Fruit fly (Drosophila melanogaster): ENCODE data around the gene CG32086.
A peak's percentile ranks its signal among the peaks of the same experiment; 100 is the strongest.

CG32086 gene

DNA sequence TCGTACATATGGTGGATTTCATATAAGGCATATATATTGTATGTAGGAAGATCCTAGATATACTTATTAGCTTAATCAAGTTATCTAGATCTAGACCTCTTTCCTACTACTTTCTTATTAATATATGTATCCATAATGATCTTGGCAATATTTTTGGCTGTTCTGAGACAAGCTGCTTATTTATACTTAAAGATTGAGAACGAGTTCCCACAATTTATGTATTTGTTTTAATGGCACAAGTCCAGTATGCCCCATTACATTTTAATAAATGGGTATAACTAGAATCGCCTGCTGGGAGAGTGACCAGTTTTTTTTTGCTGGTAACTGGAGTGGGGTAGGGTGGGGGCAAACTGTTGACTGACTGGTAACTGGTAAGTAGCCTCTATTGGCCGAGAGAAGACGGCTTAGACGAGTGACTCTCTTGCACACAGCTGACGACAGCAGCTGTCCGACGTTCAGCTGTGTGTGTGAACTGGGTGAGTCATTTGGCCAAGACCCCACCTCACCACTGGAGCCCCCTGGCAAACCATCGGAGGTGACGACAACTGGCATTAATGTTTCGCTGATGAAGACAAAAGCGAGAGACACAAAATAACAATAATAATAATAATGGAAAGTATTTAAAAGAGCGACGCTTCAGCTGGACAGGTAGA, 47.0 kb downstream of the CG32086 start (continued):
- TF ChIP-seq CG16779 (tag; optimal IDR thresholded peaks at IDR 0.05): no peak

DNA sequence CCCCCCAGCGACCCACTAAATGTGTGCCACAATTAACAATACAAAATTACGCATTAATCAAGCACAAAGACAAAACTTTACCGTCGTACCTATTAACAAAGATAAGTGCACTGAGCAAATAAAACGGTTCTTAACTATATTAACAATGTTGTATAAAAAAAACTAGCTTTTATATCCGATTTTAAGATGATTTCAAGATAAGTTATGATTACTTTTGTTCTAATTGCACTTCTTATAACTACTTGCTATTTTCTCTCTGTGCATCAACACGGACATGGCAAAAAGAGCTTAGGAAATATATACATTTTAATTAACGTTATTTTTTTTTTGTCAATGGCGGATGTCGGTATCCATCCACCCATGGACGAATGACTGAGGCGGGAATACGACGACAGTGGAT, 47.7 kb downstream of the CG32086 start:
- TF ChIP-seq Sox102F (GFP tag; optimal IDR thresholded peaks at IDR 0.05): peak; percentile 31
- TF ChIP-seq achi (GFP tag; optimal IDR thresholded peaks at IDR 0.05): peak; percentile 3
- TF ChIP-seq dac (GFP tag; optimal IDR thresholded peaks at IDR 0.05): no peak
- TF ChIP-seq Ets21C (GFP tag; optimal IDR thresholded peaks at IDR 0.05): peak; percentile 4
- TF ChIP-seq Sox15 (GFP tag; optimal IDR thresholded peaks at IDR 0.05): no peak
- TF ChIP-seq fd85E (GFP tag; optimal IDR thresholded peaks at IDR 0.05): no peak
- peak; percentile 44 for TF ChIP-seq CG3919 (GFP tag; optimal IDR thresholded peaks at IDR 0.05)
- TF ChIP-seq CG8119 (GFP tag; IDR thresholded peaks at IDR 0.05): peak; percentile 66
- peak; percentile 18 for TF ChIP-seq Met (GFP tag; optimal IDR thresholded peaks at IDR 0.05)
- TF ChIP-seq esn (GFP tag; optimal IDR thresholded peaks at IDR 0.05): peak; percentile 37
- TF ChIP-seq topi (GFP tag; optimal IDR thresholded peaks at IDR 0.05): peak; percentile 50
- no peak for TF ChIP-seq Ets96B (tag; optimal IDR thresholded peaks at IDR 0.05)
- TF ChIP-seq CG15336 (GFP tag; IDR thresholded peaks at IDR 0.05): peak; percentile 71
- no peak for TF ChIP-seq CG11902 (GFP tag; optimal IDR thresholded peaks at IDR 0.05)
- TF ChIP-seq Hr4 (GFP tag; optimal IDR thresholded peaks at IDR 0.05): peak; percentile 10
- TF ChIP-seq vri (GFP tag; optimal IDR thresholded peaks at IDR 0.05): no peak
- peak; percentile 67 for TF ChIP-seq eg (GFP tag; IDR thresholded peaks at IDR 0.05)
- peak; percentile 23 for TF ChIP-seq Smox (GFP tag; optimal IDR thresholded peaks at IDR 0.05)
- TF ChIP-seq CG32006 (GFP tag; optimal IDR thresholded peaks at IDR 0.05): peak; percentile 22
- peak; percentile 34 for TF ChIP-seq Hr39 (GFP tag; optimal IDR thresholded peaks at IDR 0.05)
- peak; percentile 52 for TF ChIP-seq Sox14 (GFP tag; optimal IDR thresholded peaks at IDR 0.05)
- TF ChIP-seq Eip78C (GFP tag): peak; percentile 70
- peak; percentile 1 for TF ChIP-seq CG34406 (GFP tag; optimal IDR thresholded peaks at IDR 0.05)
- peak; percentile 46 for TF ChIP-seq acj6 (GFP tag; optimal IDR thresholded peaks at IDR 0.05)
- TF ChIP-seq dsx (GFP tag; optimal IDR thresholded peaks at IDR 0.05; ENCODE audit: poor library complexity, severe bottlenecking): no peak
- no peak for TF ChIP-seq CG4318 (GFP tag; optimal IDR thresholded peaks at IDR 0.05)
- TF ChIP-seq net (GFP tag; optimal IDR thresholded peaks at IDR 0.05): no peak
- no peak for TF ChIP-seq CG9139 (GFP tag; optimal IDR thresholded peaks at IDR 0.05)
- TF ChIP-seq pdm3 (GFP tag; optimal IDR thresholded peaks at IDR 0.05): peak; percentile 32
- peak; percentile 25 for TF ChIP-seq CG6792 (GFP tag; optimal IDR thresholded peaks at IDR 0.05)
- TF ChIP-seq CG31627 (GFP tag; optimal IDR thresholded peaks at IDR 0.05): peak; percentile 37
- peak; percentile 12 for TF ChIP-seq CG7368 (GFP tag; optimal IDR thresholded peaks at IDR 0.05)
- peak; percentile 63 for TF ChIP-seq cyc (GFP tag; optimal IDR thresholded peaks at IDR 0.05)
- peak; percentile 79 for TF ChIP-seq CG6163 (GFP tag; IDR thresholded peaks at IDR 0.05)
- peak; percentile 52 for TF ChIP-seq svp (GFP tag)
- peak; percentile 33 for TF ChIP-seq OdsH (GFP tag; optimal IDR thresholded peaks at IDR 0.05)
- TF ChIP-seq CG10631 (GFP tag; optimal IDR thresholded peaks at IDR 0.05): peak; percentile 3

DNA sequence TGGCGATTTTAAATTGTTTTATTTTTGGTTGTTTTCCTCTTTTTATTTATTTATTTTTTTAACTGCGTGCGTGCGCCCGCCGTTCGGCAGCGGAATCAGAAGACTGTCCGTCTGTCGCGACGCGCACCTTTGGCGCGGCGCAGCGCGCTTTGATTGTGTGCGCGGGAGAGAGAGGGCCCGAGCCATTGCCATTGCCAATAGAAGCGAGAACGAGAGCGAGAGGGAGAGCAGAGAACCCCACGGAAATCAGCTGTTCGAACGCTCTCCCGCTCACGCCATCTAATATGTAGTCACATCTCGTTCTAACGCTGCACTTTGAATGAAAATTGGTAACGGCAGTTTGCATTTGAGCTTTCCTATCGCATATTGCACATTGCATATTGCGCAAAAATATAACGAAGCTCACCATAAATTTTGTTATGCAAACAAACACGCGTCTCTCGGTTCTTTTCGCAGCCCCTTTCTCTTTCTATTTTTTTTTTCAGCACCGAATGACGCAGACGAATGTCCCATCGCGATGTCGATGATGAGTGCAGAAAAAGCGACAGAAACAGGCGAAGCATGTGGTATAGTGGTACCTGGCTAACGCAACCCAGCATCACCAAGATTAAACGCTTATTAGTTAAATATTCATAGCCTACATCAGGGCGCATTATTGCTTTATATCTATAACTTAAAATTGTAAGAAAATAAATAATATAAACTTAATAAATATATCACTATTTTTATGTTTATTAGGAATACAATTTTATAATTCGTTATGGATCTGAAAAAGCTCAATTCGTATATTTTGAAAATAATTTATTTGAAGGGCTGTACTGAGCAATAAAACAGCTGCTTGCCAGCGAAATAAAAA, 49.2 kb downstream of the CG32086 start:
- TF ChIP-seq Hr39 (GFP tag; optimal IDR thresholded peaks at IDR 0.05) (no peak), CG6854 (GFP tag; optimal IDR thresholded peaks at IDR 0.05) (no peak), vri (GFP tag; optimal IDR thresholded peaks at IDR 0.05) (peak; percentile 49), CG15336 (GFP tag; IDR thresholded peaks at IDR 0.05) (peak; percentile 56; the same call in 1 of the 2 replicates), acj6 (GFP tag; optimal IDR thresholded peaks at IDR 0.05) (peak; percentile 15), CG32006 (GFP tag; optimal IDR thresholded peaks at IDR 0.05) (peak; percentile 60), net (GFP tag; optimal IDR thresholded peaks at IDR 0.05) (no peak), CG6276 (GFP tag; optimal IDR thresholded peaks at IDR 0.05) (peak; percentile 19), OdsH (GFP tag; optimal IDR thresholded peaks at IDR 0.05) (peak; percentile 7), CG8119 (GFP tag; IDR thresholded peaks at IDR 0.05) (peak; percentile 39; the same call in 2 of the 3 replicates), svp (GFP tag) (peak; percentile 20), esn (GFP tag; optimal IDR thresholded peaks at IDR 0.05) (no peak), Hr4 (GFP tag; optimal IDR thresholded peaks at IDR 0.05) (peak; percentile 16), CG11294 (GFP tag; IDR thresholded peaks at IDR 0.05) (peak; percentile 57), achi (GFP tag; optimal IDR thresholded peaks at IDR 0.05) (peak; percentile 35), fkh (GFP tag; optimal IDR thresholded peaks at IDR 0.05) (peak; percentile 18), CG8319 (GFP tag; optimal IDR thresholded peaks at IDR 0.05) (no peak), CG6792 (GFP tag; optimal IDR thresholded peaks at IDR 0.05) (no peak), pdm3 (GFP tag; optimal IDR thresholded peaks at IDR 0.05) (peak; percentile 7), CG6163 (GFP tag; IDR thresholded peaks at IDR 0.05) (peak; percentile 64), eg (GFP tag; IDR thresholded peaks at IDR 0.05) (peak; percentile 73)
